Worm (Caenorhabditis elegans) whole organism, late embryonic: ENCODE measurements around the gene srv-24.

Source experiments
- ama-1 ChIP-seq: fragments of 150-350 bp; optimal IDR thresholded peaks from 2 replicates; lab custom pipeline; 2014
- ceh-18 ChIP-seq: sonication (generic microtip); optimal IDR thresholded peaks from 2 replicates; lab custom pipeline; 2016; ENCODE audit warnings: missing genetic modification characterization, missing compliant biosample characterization
- ceh-31 ChIP-seq: sonication (generic microtip); optimal IDR thresholded peaks from 2 replicates; lab custom pipeline; 2016; ENCODE audit warnings: missing genetic modification characterization, missing compliant biosample characterization
- dmd-4 ChIP-seq: sonication (generic microtip); optimal IDR thresholded peaks from 2 replicates; lab custom pipeline; 2016; ENCODE audit warnings: borderline replicate concordance, missing genetic modification characterization, missing compliant biosample characterization
- madf-2 ChIP-seq: sonication (generic microtip); optimal IDR thresholded peaks from 2 replicates; lab custom pipeline; 2017; ENCODE audit warnings: missing genetic modification characterization, missing compliant biosample characterization
- pat-9 ChIP-seq: fragments of 200-800 bp; sonication (Bioruptor generic); optimal IDR thresholded peaks from 2 replicates; lab custom pipeline; 2018; ENCODE audit warnings: mild to moderate bottlenecking, missing genetic modification characterization, moderate library complexity, missing compliant biosample characterization
- pha-4 ChIP-seq: fragments of 150-350 bp; optimal IDR thresholded peaks from 2 replicates; lab custom pipeline; 2018; ENCODE audit warnings: missing biosample characterization, missing genetic modification reagents, missing genetic modification characterization
- pqm-1 ChIP-seq: sonication (generic microtip); optimal IDR thresholded peaks from 2 replicates; lab custom pipeline; 2016; ENCODE audit warnings: missing genetic modification characterization, missing compliant biosample characterization
- sox-4 ChIP-seq: sonication (generic microtip); optimal IDR thresholded peaks from 2 replicates; lab custom pipeline; 2017; ENCODE audit warnings: mild to moderate bottlenecking, missing genetic modification characterization, inconsistent platforms, missing compliant biosample characterization
- syd-9 ChIP-seq: sonication (generic microtip); optimal IDR thresholded peaks from 2 replicates; lab custom pipeline; 2016; ENCODE audit warnings: mild to moderate bottlenecking, missing genetic modification characterization, moderate library complexity, missing compliant biosample characterization
- tbx-7 ChIP-seq: sonication (generic microtip); optimal IDR thresholded peaks from 2 replicates; lab custom pipeline; 2016; ENCODE audit warnings: missing genotype, missing genetic modification characterization, missing compliant biosample characterization
- unc-55 ChIP-seq: sonication (generic microtip); optimal IDR thresholded peaks from 2 replicates; lab custom pipeline; 2017; ENCODE audit warnings: missing biosample characterization, missing genetic modification reagents, missing genetic modification characterization

- TF ChIP-seq pqm-1 (tag; lab: Kevin White, UChicago) (no peak), ceh-18 (tag; lab: Kevin White, UChicago) (no peak), pha-4 (tag; lab: Kevin White, UChicago) (no peak), syd-9 (tag; lab: Kevin White, UChicago) (no peak), tbx-7 (tag; lab: Kevin White, UChicago) (no peak), dmd-4 (no peak), unc-55 (GFP tag; lab: Kevin White, UChicago) (no peak), pat-9 (tag; lab: Kevin White, UChicago) (no peak), sox-4 (tag; lab: Kevin White, UChicago) (no peak), madf-2 (tag; lab: Kevin White, UChicago) (no peak), ceh-31 (tag; lab: Kevin White, UChicago) (no peak), ama-1 (lab: Kevin White, UChicago) (no peak)
Measured at ce11 chrIV:6275671-6276209, 14.9 kb downstream of the srv-24 start, which contains the start of the genes aat-4 and T13A10.1.
